Worm (Caenorhabditis elegans) whole organism, young adult: ENCODE data around the gene C40H1.7.

Experiments
- B0261.1 ChIP-seq: sonication (generic microtip); optimal IDR thresholded peaks from 2 replicates; lab custom pipeline; 2016; ENCODE audit warnings: mild to moderate bottlenecking, missing genetic modification characterization, moderate library complexity, missing compliant biosample characterization
- C17E4.6 ChIP-seq: fragments of 200-800 bp; sonication (Bioruptor generic); IDR thresholded peaks from 2 replicates; pipeline ENCODE4 v1.3.6; 2022; ENCODE audit warnings: missing genetic modification reagents, missing genetic modification characterization, missing compliant biosample characterization
- F39B2.1 ChIP-seq: fragments of 200-800 bp; sonication (Bioruptor generic); IDR thresholded peaks from 2 replicates; pipeline ENCODE4 v1.3.6; 2022; ENCODE audit warnings: missing genetic modification reagents, missing genetic modification characterization, missing compliant biosample characterization
- Y79H2A.3 ChIP-seq: fragments of 200-800 bp; sonication (Bioruptor generic); conservative IDR thresholded peaks from 2 replicates; pipeline ENCODE4 v1.3.6; 2022; ENCODE audit warnings: missing genetic modification reagents, missing genetic modification characterization, missing compliant biosample characterization
- Y95B8A.8 ChIP-seq: fragments of 200-800 bp; sonication (Bioruptor generic); IDR thresholded peaks from 2 replicates; pipeline ENCODE4 v1.3.6; 2022; ENCODE audit warnings: missing genetic modification reagents, missing genetic modification characterization, missing compliant biosample characterization
- ama-1 ChIP-seq, 3 experiments: fragments of 150-350 bp in 1 of 3; sonication (generic microtip) in 2 of 3; optimal IDR thresholded peaks; 2 replicates each; lab custom pipeline; 2014 to 2018; ENCODE audit warnings: missing biosample characterization in 2 of 3, missing genetic modification characterization in 2 of 3, missing genetic modification reagents in 2 of 3
- aptf-3 ChIP-seq: fragments of 200-800 bp; sonication (Bioruptor generic); IDR thresholded peaks from 2 replicates; pipeline ENCODE4 v1.3.6; 2022; ENCODE audit warnings: missing genetic modification characterization, missing compliant biosample characterization
- atf-7 ChIP-seq: sonication (generic microtip); optimal IDR thresholded peaks from 2 replicates; lab custom pipeline; 2017; ENCODE audit warnings: mild to moderate bottlenecking, missing genetic modification characterization, missing compliant biosample characterization
- attf-5 ChIP-seq: fragments of 200-800 bp; sonication (Bioruptor generic); optimal IDR thresholded peaks from 2 replicates; lab custom pipeline; 2018; ENCODE audit warnings: mild to moderate bottlenecking, missing genetic modification characterization, missing compliant biosample characterization
- bed-1 ChIP-seq: fragments of 200-800 bp; sonication (Bioruptor generic); IDR thresholded peaks from 2 replicates; pipeline ENCODE4 v1.3.6; 2022; ENCODE audit warnings: missing genetic modification reagents, missing genetic modification characterization, missing compliant biosample characterization
- ccch-3 ChIP-seq: fragments of 200-800 bp; sonication (Bioruptor generic); optimal IDR thresholded peaks from 2 replicates; lab custom pipeline; 2018; ENCODE audit warnings: mild to moderate bottlenecking, missing genetic modification characterization, missing compliant biosample characterization
- cebp-2 ChIP-seq: fragments of 200-800 bp; sonication (Bioruptor generic); IDR thresholded peaks from 2 replicates; pipeline ENCODE4 v1.3.6; 2022; ENCODE audit warnings: missing genetic modification characterization, missing compliant biosample characterization
- ceh-100 ChIP-seq: fragments of 200-800 bp; sonication (Bioruptor generic); IDR thresholded peaks from 2 replicates; pipeline ENCODE4 v1.3.6; 2022; ENCODE audit warnings: missing genetic modification reagents, missing genetic modification characterization, missing compliant biosample characterization
- egl-18 ChIP-seq: fragments of 200-800 bp; sonication (Bioruptor generic); IDR thresholded peaks from 2 replicates; pipeline ENCODE4 v1.3.6; 2022; ENCODE audit warnings: missing genetic modification reagents, missing genetic modification characterization, missing compliant biosample characterization
- hmg-1.2 ChIP-seq: fragments of 200-800 bp; sonication (Bioruptor generic); IDR thresholded peaks from 2 replicates; pipeline ENCODE4 v1.3.6; 2022; ENCODE audit warnings: missing genetic modification reagents, missing genetic modification characterization, missing compliant biosample characterization
- let-607 ChIP-seq, 2 experiments: fragments of 200-800 bp in 1 of 2; sonication (Bioruptor generic) in 1 of 2; sonication (generic microtip) in 1 of 2; optimal IDR thresholded peaks; 2 replicates each; lab custom pipeline; 2016 to 2018; ENCODE audit warnings: mild to moderate bottlenecking in 2 of 2, missing compliant biosample characterization in 2 of 2, missing genetic modification characterization in 2 of 2, moderate library complexity in 2 of 2, missing genotype in 1 of 2
- lin-26 ChIP-seq: fragments of 200-800 bp; sonication (Bioruptor generic); IDR thresholded peaks from 2 replicates; pipeline ENCODE4 v1.3.6; 2022; ENCODE audit warnings: missing genetic modification reagents, missing genetic modification characterization, missing compliant biosample characterization
- lin-54 ChIP-seq: fragments of 200-800 bp; sonication (Bioruptor generic); optimal IDR thresholded peaks from 2 replicates; lab custom pipeline; 2018; ENCODE audit warnings: mild to moderate bottlenecking, missing genetic modification characterization, missing compliant biosample characterization
- lsl-1 ChIP-seq: fragments of 200-800 bp; sonication (Bioruptor generic); optimal IDR thresholded peaks from 2 replicates; lab custom pipeline; 2018; ENCODE audit warnings: mild to moderate bottlenecking, missing genetic modification characterization, moderate library complexity, missing compliant biosample characterization
- lsy-27 ChIP-seq: sonication (generic microtip); optimal IDR thresholded peaks from 2 replicates; lab custom pipeline; 2017; ENCODE audit warnings: missing genetic modification characterization, mild to moderate bottlenecking, missing compliant biosample characterization, antibody characterized with exemption, missing genotype, borderline replicate concordance; ENCODE audit not compliant: insufficient read depth
- madf-6 ChIP-seq: fragments of 200-800 bp; sonication (Bioruptor generic); IDR thresholded peaks from 2 replicates; pipeline ENCODE4 v1.3.6; 2022; ENCODE audit warnings: missing genetic modification reagents, missing genetic modification characterization, missing compliant biosample characterization
- mcd-1 ChIP-seq: fragments of 200-800 bp; sonication (Bioruptor generic); IDR thresholded peaks from 2 replicates; pipeline ENCODE4 v1.3.6; 2022; ENCODE audit warnings: missing genetic modification reagents, missing genetic modification characterization, missing compliant biosample characterization
- nhr-27 ChIP-seq: fragments of 200-800 bp; sonication (Bioruptor generic); optimal IDR thresholded peaks from 2 replicates; lab custom pipeline; 2018; ENCODE audit warnings: mild to moderate bottlenecking, missing genetic modification characterization, moderate library complexity, missing compliant biosample characterization
- rec-8 ChIP-seq, 2 experiments: sonication (generic microtip); optimal IDR thresholded peaks; 2 replicates each; lab custom pipeline; 2016; ENCODE audit warnings: mild to moderate bottlenecking in 2 of 2, missing genetic modification characterization in 2 of 2, missing genetic modification reagents in 2 of 2, missing genotype in 2 of 2, missing biosample characterization in 1 of 2, missing compliant biosample characterization in 1 of 2, moderate library complexity in 1 of 2
- rpc-1 ChIP-seq, 2 experiments: fragments of 150-350 bp in 1 of 2; sonication (generic microtip) in 1 of 2; optimal IDR thresholded peaks; 2 replicates each; lab custom pipeline; 2014 to 2018; ENCODE audit warnings: missing biosample characterization in 1 of 2, missing genetic modification characterization in 1 of 2, missing genetic modification reagents in 1 of 2, missing genotype in 1 of 2
- sdz-38 ChIP-seq: sonication (generic microtip); optimal IDR thresholded peaks from 2 replicates; lab custom pipeline; 2016; ENCODE audit warnings: missing genotype, missing genetic modification characterization, missing compliant biosample characterization
- snpc-1.3 ChIP-seq: sonication (generic microtip); optimal IDR thresholded peaks from 2 replicates; lab custom pipeline; 2017; ENCODE audit warnings: missing genetic modification characterization, mild to moderate bottlenecking, missing compliant biosample characterization, antibody characterized with exemption, moderate library complexity, missing genotype, missing genetic modification reagents; ENCODE audit not compliant: insufficient read depth
- tbx-9 ChIP-seq: sonication (generic microtip); optimal IDR thresholded peaks from 2 replicates; lab custom pipeline; 2016; ENCODE audit warnings: borderline replicate concordance, missing genetic modification characterization, inconsistent platforms, missing compliant biosample characterization
- unc-130 ChIP-seq: sonication (generic microtip); optimal IDR thresholded peaks from 2 replicates; lab custom pipeline; 2016; ENCODE audit warnings: missing genetic modification reagents, missing genetic modification characterization, missing compliant biosample characterization
- unc-62 ChIP-seq: fragments of 150-350 bp; optimal IDR thresholded peaks from 2 replicates; lab custom pipeline; 2014; ENCODE audit warnings: missing biosample characterization, missing genetic modification reagents, missing genetic modification characterization
- zfh-2 ChIP-seq: fragments of 200-800 bp; sonication (Bioruptor generic); conservative IDR thresholded peaks from 2 replicates; pipeline ENCODE4 v1.3.6; 2022; ENCODE audit warnings: missing genetic modification reagents, missing genetic modification characterization, missing compliant biosample characterization
- ztf-28 ChIP-seq: fragments of 200-800 bp; sonication (Bioruptor generic); IDR thresholded peaks from 2 replicates; pipeline ENCODE4 v1.3.6; 2022; ENCODE audit warnings: missing genetic modification reagents, missing genetic modification characterization, missing compliant biosample characterization

C40H1.7 gene

DNA sequence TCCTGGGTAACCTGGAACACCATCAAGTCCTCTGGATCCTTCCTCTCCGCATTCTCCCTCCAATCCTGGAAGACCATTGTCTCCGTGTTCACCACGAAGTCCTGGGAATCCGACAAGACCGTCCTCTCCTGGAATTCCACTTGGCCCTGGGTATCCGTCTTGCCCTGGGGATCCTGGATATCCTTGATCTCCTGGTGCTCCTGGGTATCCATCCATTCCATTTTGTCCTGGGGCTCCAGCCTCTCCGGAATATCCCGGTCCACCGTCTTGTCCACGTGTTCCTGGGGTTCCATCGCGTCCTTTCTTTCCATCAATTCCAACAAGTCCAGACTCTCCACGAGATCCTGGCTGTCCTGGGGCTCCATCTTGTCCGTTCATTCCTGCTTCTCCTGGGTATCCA is 15.2 kb downstream of the C40H1.7 start:
- TF ChIP-seq zfh-2 (peak; percentile 29; the same call in 1 of the 2 replicates), tbx-9 (tag; lab: Kevin White, UChicago) (no peak)
- TF ChIP-seq, all 124 proteins: peak for 1

DNA sequence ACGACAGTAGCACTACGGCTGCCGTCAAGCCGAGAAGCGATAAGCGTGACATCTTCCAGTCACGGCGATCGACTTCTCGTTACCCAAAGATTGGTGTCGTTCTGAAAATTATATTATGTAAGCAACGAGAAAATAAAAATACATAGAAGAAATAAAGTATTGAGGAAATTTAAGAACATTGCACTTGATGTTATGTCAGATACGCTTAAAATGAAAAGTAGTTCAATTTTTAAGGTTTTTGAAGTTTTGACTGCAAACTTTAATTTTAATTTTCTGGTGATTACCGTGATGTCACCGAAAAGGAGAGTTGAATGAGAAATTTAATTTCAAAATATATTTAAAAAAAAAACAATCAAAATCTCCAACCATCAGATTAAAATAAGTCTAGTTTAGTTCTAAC is 19.5 kb downstream of the C40H1.7 start, which contains the start of gene emb-9:
Gene emb-9, minus strand, starts transcription at position 101 of the 400 bp plus-strand sequence.
- no peak for TF ChIP-seq C17E4.6 (GFP tag; lab: Robert Waterston, UW)
- TF ChIP-seq unc-130 (GFP tag; lab: Kevin White, UChicago) = no peak
- no peak for TF ChIP-seq B0261.1 (tag; lab: Kevin White, UChicago)
- no peak for TF ChIP-seq madf-6
- no peak for TF ChIP-seq lin-54
- no peak for TF ChIP-seq snpc-1.3 (tag; lab: Kevin White, UChicago)
- TF ChIP-seq bed-1 (GFP tag; lab: Robert Waterston, UW) = no peak
- TF ChIP-seq lin-26 (GFP tag; lab: Robert Waterston, UW) = no peak
- TF ChIP-seq mcd-1 = no peak
- no peak for TF ChIP-seq ama-1 (optimal IDR thresholded peaks at IDR 0.05; lab: Kevin White, UChicago)
- TF ChIP-seq ama-1 (GFP tag; optimal IDR thresholded peaks at IDR 0.05; lab: Kevin White, UChicago) = no peak
- TF ChIP-seq sdz-38 (tag; lab: Kevin White, UChicago) = no peak
- TF ChIP-seq zfh-2 = no peak
- TF ChIP-seq egl-18 (GFP tag; lab: Robert Waterston, UW) = no peak
- TF ChIP-seq Y95B8A.8 (GFP tag; lab: Robert Waterston, UW) = no peak
- TF ChIP-seq ccch-3 (GFP tag; lab: Kevin White, UChicago) = no peak
- TF ChIP-seq Y79H2A.3 (GFP tag; lab: Robert Waterston, UW) = no peak
- no peak for TF ChIP-seq aptf-3
- TF ChIP-seq F39B2.1 = no peak
- TF ChIP-seq tbx-9 (tag; lab: Kevin White, UChicago) = no peak
- no peak for TF ChIP-seq ceh-100 (GFP tag; lab: Robert Waterston, UW)

DNA sequence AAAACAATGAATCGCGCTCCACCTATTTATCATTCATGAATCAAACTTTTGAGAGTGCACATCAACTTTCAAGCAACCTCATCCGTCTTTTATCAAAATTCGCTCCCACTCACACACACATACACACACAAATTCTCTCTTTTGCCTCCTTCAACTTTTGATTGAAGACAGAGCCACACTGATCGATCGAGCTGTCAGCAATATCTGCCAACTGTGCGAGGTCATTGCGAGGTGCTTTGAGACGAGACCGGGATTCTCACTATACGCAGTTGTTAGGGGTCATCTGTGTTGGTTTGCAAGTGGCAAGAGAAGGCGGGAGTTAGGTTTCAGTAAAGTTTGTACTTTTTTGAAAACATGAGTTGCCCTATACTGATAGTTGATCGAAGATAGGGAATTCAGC is 21.3 kb downstream of the C40H1.7 start:
- no peak for TF ChIP-seq cebp-2 (GFP tag; lab: Robert Waterston, UW)
- TF ChIP-seq nhr-27 (tag; lab: Kevin White, UChicago) = no peak
- TF ChIP-seq ccch-3 (GFP tag; lab: Kevin White, UChicago) = no peak
- no peak for TF ChIP-seq lsy-27 (tag; lab: Kevin White, UChicago)
- no peak for TF ChIP-seq lsl-1 (GFP tag; lab: Kevin White, UChicago)

DNA sequence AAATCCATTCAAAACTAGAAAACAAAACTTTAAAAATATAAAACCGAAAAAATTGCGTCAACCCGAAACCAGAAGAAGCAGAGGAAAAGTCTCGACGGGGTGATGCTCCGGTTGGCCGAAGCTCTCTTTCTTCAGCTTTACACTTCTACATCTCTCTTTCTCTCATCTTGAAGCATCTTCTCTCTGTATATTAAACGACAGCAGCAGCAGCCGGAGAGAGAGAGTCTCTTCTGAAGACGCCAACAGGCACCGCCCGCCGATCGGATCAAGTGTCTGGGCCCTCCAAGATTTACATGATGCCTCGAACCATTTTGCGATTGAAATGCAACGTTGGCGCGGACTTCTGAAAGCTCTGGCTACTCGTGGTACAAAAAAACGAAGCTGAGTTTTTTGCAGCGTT is 21.9 kb downstream of the C40H1.7 start:
- TF ChIP-seq zfh-2 (0 out of 2 replicates have a peak, but pooled peaks have one; percentile 48), cebp-2 (GFP tag; lab: Robert Waterston, UW) (no peak), rpc-1 (optimal IDR thresholded peaks at IDR 0.05; lab: Kevin White, UChicago) (no peak), rpc-1 (tag; optimal IDR thresholded peaks at IDR 0.05; lab: Kevin White, UChicago) (no peak)

DNA sequence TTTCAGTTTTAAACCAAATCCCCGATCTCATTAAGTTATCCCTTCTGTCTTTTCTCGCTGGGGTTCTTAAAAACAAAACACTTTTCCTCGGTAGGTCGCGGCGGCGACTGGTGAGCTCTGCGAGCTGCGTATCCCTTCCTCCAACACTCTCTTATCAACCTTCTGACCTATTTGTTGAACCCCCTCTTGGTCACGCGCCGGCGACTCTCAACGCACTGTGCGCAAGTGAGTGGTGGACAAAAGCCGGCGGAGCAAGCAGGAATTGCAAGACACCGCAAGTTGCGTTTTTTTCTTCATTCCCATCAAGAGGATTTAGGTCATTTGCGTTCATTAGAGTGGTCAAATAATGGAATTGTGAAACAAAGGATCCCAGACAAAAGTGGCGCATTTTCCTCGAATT is 29.0 kb downstream of the C40H1.7 start:
- TF ChIP-seq zfh-2 = peak; percentile 71
- peak; percentile 46; the same call in 1 of the 2 replicates for TF ChIP-seq hmg-1.2 (GFP tag; lab: Robert Waterston, UW)
- TF ChIP-seq atf-7 (tag; lab: Kevin White, UChicago) = no peak
- TF ChIP-seq, all 124 proteins: peak for 2

DNA sequence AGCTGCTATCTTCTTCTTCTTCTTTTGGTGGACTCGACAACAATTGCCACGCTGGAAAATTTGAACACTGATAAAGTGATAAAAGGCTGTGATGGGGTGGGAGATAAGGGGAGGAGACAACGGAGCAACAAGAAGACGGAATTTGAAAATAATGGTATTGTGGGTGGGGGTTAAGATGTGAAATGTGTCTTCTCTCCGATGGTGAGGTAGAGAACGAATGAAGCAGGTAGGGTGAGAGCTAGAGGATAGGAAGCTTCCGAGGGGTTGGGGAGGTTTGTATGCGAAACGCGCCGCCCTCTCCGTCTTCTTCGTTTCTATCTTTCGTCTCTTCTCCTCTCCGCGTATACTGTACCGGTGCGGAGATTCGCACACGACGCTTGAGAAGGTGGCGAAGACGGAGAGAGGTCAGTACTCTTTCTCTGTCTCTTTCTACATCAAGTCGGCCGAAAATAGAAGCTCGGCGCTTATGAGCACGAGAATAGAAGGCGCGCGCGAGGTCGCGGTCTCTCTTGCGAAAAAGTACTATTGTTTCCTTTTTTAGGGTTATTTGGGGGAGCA is 30.7 kb downstream of the C40H1.7 start, which contains the start of gene chtb-1:
Gene chtb-1, minus strand, starts transcription at position 51 of the 558 bp plus-strand sequence.
- TF ChIP-seq unc-62 (GFP tag; lab: Kevin White, UChicago) (no peak), zfh-2 (peak; percentile 61; the same call in 1 of the 2 replicates), ztf-28 (GFP tag; lab: Robert Waterston, UW) (0 out of 2 replicates have a peak, but pooled peaks have one; percentile 5), attf-5 (GFP tag; lab: Kevin White, UChicago) (no peak), rec-8 (tag; optimal IDR thresholded peaks at IDR 0.05; lab: Kevin White, UChicago) (no peak), let-607 (tag; optimal IDR thresholded peaks at IDR 0.05; lab: Kevin White, UChicago) (no peak)
- TF ChIP-seq, all 124 proteins: peak for 2
